Fruit fly (Drosophila melanogaster) whole organism, adult: Measurements from ENCODE around the gene Chc.

Experiments used
- CG33017 ChIP-seq: fragments of 200-800 bp; sonication (Bioruptor generic); optimal IDR thresholded peaks from 2 replicates; lab custom pipeline; 2018; ENCODE audit warnings: missing biosample characterization, mild to moderate bottlenecking, missing genetic modification characterization, moderate library complexity
- Hr96 ChIP-seq: fragments of 200-800 bp; sonication (Bioruptor generic); optimal IDR thresholded peaks from 2 replicates; lab custom pipeline; 2016; ENCODE audit warnings: missing biosample characterization, missing genetic modification characterization
- tj ChIP-seq: fragments of 200-800 bp; sonication (Bioruptor generic); optimal IDR thresholded peaks from 3 replicates; lab custom pipeline; 2017; ENCODE audit warnings: missing biosample characterization, mild to moderate bottlenecking, missing genetic modification characterization, moderate library complexity
- toe ChIP-seq: fragments of 200-800 bp; sonication (Bioruptor generic); optimal IDR thresholded peaks from 2 replicates; lab custom pipeline; 2016; ENCODE audit warnings: missing biosample characterization, missing genetic modification characterization

DNA sequence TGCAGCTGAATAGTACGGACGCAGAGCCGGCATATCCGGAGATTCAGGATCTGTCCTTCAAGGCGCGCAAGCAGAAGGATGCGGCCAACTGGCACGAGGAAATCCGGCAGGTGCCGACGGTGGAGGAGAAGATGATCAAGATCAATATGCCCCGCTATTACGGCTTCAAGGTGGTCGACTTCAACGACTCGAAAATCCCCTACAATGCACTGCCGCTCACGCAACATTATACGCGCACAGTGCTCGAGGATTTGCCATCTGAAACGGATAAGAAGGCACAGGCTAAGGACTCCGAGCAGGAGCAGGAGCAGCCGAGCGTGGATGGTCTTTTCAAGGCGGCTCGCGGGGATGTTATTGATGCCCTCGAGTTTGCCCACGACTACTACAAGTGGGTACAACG lies 49.0 kb downstream of the Chc start:
- no peak for TF ChIP-seq CG33017
- TF ChIP-seq Hr96 (GFP tag; lab: Kevin White, UChicago), result no peak
- no peak for TF ChIP-seq toe
- no peak for TF ChIP-seq tj (GFP tag; lab: Kevin White, UChicago)
